Worm (Caenorhabditis elegans) whole organism, late embryonic: ENCODE results near the gene C01G5.3.

Source experiments
- F13H6.1 ChIP-seq: sonication (generic microtip); optimal IDR thresholded peaks from 2 replicates; lab custom pipeline; 2016; ENCODE audit warnings: missing genetic modification characterization, missing compliant biosample characterization
- K02D7.2 ChIP-seq: sonication (generic microtip); optimal IDR thresholded peaks from 2 replicates; lab custom pipeline; 2017; ENCODE audit warnings: mild to moderate bottlenecking, missing genetic modification characterization, missing compliant biosample characterization
- T23F11.4 ChIP-seq: fragments of 200-800 bp; sonication (Bioruptor generic); optimal IDR thresholded peaks from 2 replicates; lab custom pipeline; 2018; ENCODE audit warnings: mild to moderate bottlenecking, missing genetic modification characterization, missing compliant biosample characterization
- Y22D7AL.16 ChIP-seq: sonication (generic microtip); optimal IDR thresholded peaks from 2 replicates; lab custom pipeline; 2016; ENCODE audit warnings: missing genetic modification characterization, missing compliant biosample characterization
- ahr-1 ChIP-seq: sonication (generic microtip); optimal IDR thresholded peaks from 2 replicates; lab custom pipeline; 2016; ENCODE audit warnings: missing genetic modification characterization, missing compliant biosample characterization
- ama-1 ChIP-seq: fragments of 150-350 bp; optimal IDR thresholded peaks from 2 replicates; lab custom pipeline; 2014
- ceh-14 ChIP-seq: sonication (generic microtip); optimal IDR thresholded peaks from 2 replicates; lab custom pipeline; 2016; ENCODE audit warnings: missing genotype, missing genetic modification characterization, missing compliant biosample characterization
- ceh-18 ChIP-seq: sonication (generic microtip); optimal IDR thresholded peaks from 2 replicates; lab custom pipeline; 2016; ENCODE audit warnings: missing genetic modification characterization, missing compliant biosample characterization
- ceh-2 ChIP-seq: sonication (generic microtip); optimal IDR thresholded peaks from 2 replicates; lab custom pipeline; 2016; ENCODE audit warnings: missing genotype, missing genetic modification characterization, missing compliant biosample characterization
- ceh-22 ChIP-seq: sonication (generic microtip); optimal IDR thresholded peaks from 2 replicates; lab custom pipeline; 2017; ENCODE audit warnings: missing biosample characterization, missing genetic modification characterization
- ceh-24 ChIP-seq: sonication (generic microtip); optimal IDR thresholded peaks from 2 replicates; lab custom pipeline; 2016; ENCODE audit warnings: mild to moderate bottlenecking, missing genetic modification characterization, missing compliant biosample characterization
- ceh-34 ChIP-seq: sonication (generic microtip); optimal IDR thresholded peaks from 2 replicates; lab custom pipeline; 2016; ENCODE audit warnings: mild to moderate bottlenecking, missing genetic modification characterization, missing compliant biosample characterization
- ceh-45 ChIP-seq: fragments of 200-800 bp; sonication (Bioruptor generic); IDR thresholded peaks from 2 replicates; pipeline ENCODE4 v1.3.6; 2022; ENCODE audit warnings: missing genetic modification reagents, missing genetic modification characterization, missing compliant biosample characterization
- ceh-6 ChIP-seq: fragments of 200-800 bp; sonication (Bioruptor generic); optimal IDR thresholded peaks from 2 replicates; lab custom pipeline; 2018; ENCODE audit warnings: mild to moderate bottlenecking, missing genetic modification characterization, missing compliant biosample characterization
- dmd-4 ChIP-seq: sonication (generic microtip); optimal IDR thresholded peaks from 2 replicates; lab custom pipeline; 2016; ENCODE audit warnings: borderline replicate concordance, missing genetic modification characterization, missing compliant biosample characterization
- dve-1 ChIP-seq: sonication (generic microtip); optimal IDR thresholded peaks from 2 replicates; lab custom pipeline; 2017; ENCODE audit warnings: antibody characterized with exemption, mild to moderate bottlenecking, missing genetic modification characterization, missing compliant biosample characterization
- elt-2 ChIP-seq: sonication (generic microtip); optimal IDR thresholded peaks from 2 replicates; lab custom pipeline; 2016; ENCODE audit warnings: missing genetic modification reagents, missing genetic modification characterization, missing compliant biosample characterization
- fkh-6 ChIP-seq: sonication (generic microtip); optimal IDR thresholded peaks from 2 replicates; lab custom pipeline; 2016; ENCODE audit warnings: missing genetic modification characterization, missing compliant biosample characterization
- gmeb-2 ChIP-seq: sonication (generic microtip); optimal IDR thresholded peaks from 2 replicates; lab custom pipeline; 2016; ENCODE audit warnings: missing genetic modification characterization, inconsistent platforms, missing compliant biosample characterization
- hlh-30 ChIP-seq: sonication (generic microtip); optimal IDR thresholded peaks from 2 replicates; lab custom pipeline; 2017; ENCODE audit warnings: antibody characterized with exemption, missing genetic modification characterization, missing compliant biosample characterization; ENCODE audit not compliant: insufficient read depth
- odd-2 ChIP-seq: sonication (generic microtip); optimal IDR thresholded peaks from 2 replicates; lab custom pipeline; 2017; ENCODE audit warnings: antibody characterized with exemption, mild to moderate bottlenecking, missing genetic modification characterization, missing compliant biosample characterization
- pag-3 ChIP-seq: sonication (generic microtip); optimal IDR thresholded peaks from 2 replicates; lab custom pipeline; 2016; ENCODE audit warnings: missing compliant biosample characterization, missing genetic modification characterization, borderline replicate concordance
- pat-9 ChIP-seq: fragments of 200-800 bp; sonication (Bioruptor generic); optimal IDR thresholded peaks from 2 replicates; lab custom pipeline; 2018; ENCODE audit warnings: mild to moderate bottlenecking, missing genetic modification characterization, moderate library complexity, missing compliant biosample characterization
- pax-1 ChIP-seq: fragments of 150-350 bp; optimal IDR thresholded peaks from 2 replicates; lab custom pipeline; 2014; ENCODE audit warnings: missing biosample characterization, missing genetic modification characterization
- pha-2 ChIP-seq: sonication (generic microtip); optimal IDR thresholded peaks from 2 replicates; lab custom pipeline; 2017; ENCODE audit warnings: mild to moderate bottlenecking, missing genetic modification characterization, missing compliant biosample characterization
- pha-4 ChIP-seq: fragments of 150-350 bp; optimal IDR thresholded peaks from 2 replicates; lab custom pipeline; 2018; ENCODE audit warnings: missing biosample characterization, missing genetic modification reagents, missing genetic modification characterization
- pqm-1 ChIP-seq: sonication (generic microtip); optimal IDR thresholded peaks from 2 replicates; lab custom pipeline; 2016; ENCODE audit warnings: missing genetic modification characterization, missing compliant biosample characterization
- ref-2 ChIP-seq: sonication (generic microtip); optimal IDR thresholded peaks from 2 replicates; lab custom pipeline; 2016; ENCODE audit warnings: missing genetic modification characterization, missing compliant biosample characterization
- rnt-1 ChIP-seq: sonication (generic microtip); optimal IDR thresholded peaks from 2 replicates; lab custom pipeline; 2016; ENCODE audit warnings: missing genetic modification characterization, missing compliant biosample characterization
- syd-9 ChIP-seq: sonication (generic microtip); optimal IDR thresholded peaks from 2 replicates; lab custom pipeline; 2016; ENCODE audit warnings: mild to moderate bottlenecking, missing genetic modification characterization, moderate library complexity, missing compliant biosample characterization
- tbx-2 ChIP-seq: sonication (generic microtip); optimal IDR thresholded peaks from 2 replicates; lab custom pipeline; 2016; ENCODE audit warnings: missing genetic modification characterization, missing compliant biosample characterization
- tbx-7 ChIP-seq: sonication (generic microtip); optimal IDR thresholded peaks from 2 replicates; lab custom pipeline; 2016; ENCODE audit warnings: missing genotype, missing genetic modification characterization, missing compliant biosample characterization
- ttx-3 ChIP-seq: sonication (generic microtip); optimal IDR thresholded peaks from 2 replicates; lab custom pipeline; 2016; ENCODE audit warnings: missing genetic modification reagents, missing genetic modification characterization, missing compliant biosample characterization
- unc-3 ChIP-seq, 2 experiments: fragments of 200-800 bp in 1 of 2; sonication (Bioruptor generic) in 1 of 2; sonication (generic microtip) in 1 of 2; conservative IDR thresholded peaks in 1 of 2; optimal IDR thresholded peaks in 1 of 2; 2 replicates each; pipeline versions ENCODE4 v1.3.6 to Lab custom; 2016 to 2022; ENCODE audit warnings: missing compliant biosample characterization in 2 of 2, missing genetic modification characterization in 2 of 2, missing genetic modification reagents in 1 of 2
- unc-42 ChIP-seq: sonication (generic microtip); optimal IDR thresholded peaks from 2 replicates; lab custom pipeline; 2016; ENCODE audit warnings: missing genotype, missing genetic modification characterization, missing compliant biosample characterization
- unc-55 ChIP-seq: sonication (generic microtip); optimal IDR thresholded peaks from 2 replicates; lab custom pipeline; 2017; ENCODE audit warnings: missing biosample characterization, missing genetic modification reagents, missing genetic modification characterization
- unc-86 ChIP-seq: sonication (generic microtip); optimal IDR thresholded peaks from 2 replicates; lab custom pipeline; 2016; ENCODE audit warnings: missing genetic modification characterization, missing compliant biosample characterization
- zip-5 ChIP-seq: sonication (generic microtip); optimal IDR thresholded peaks from 2 replicates; lab custom pipeline; 2016; ENCODE audit warnings: missing genetic modification characterization, missing compliant biosample characterization
- ztf-16 ChIP-seq: sonication (generic microtip); optimal IDR thresholded peaks from 2 replicates; lab custom pipeline; 2017; ENCODE audit warnings: missing genetic modification characterization, missing compliant biosample characterization

Gene C01G5.3

ce11 chrIV:6496103-6496502 lies 39.9 kb upstream of the C01G5.3 start:
- TF ChIP-seq Y22D7AL.16 (tag; lab: Kevin White, UChicago) = no peak
- TF ChIP-seq ceh-24 (tag; lab: Kevin White, UChicago) = no peak
- TF ChIP-seq pha-4 (tag; lab: Kevin White, UChicago) = no peak
- no peak for TF ChIP-seq unc-42 (tag; lab: Kevin White, UChicago)

- TF ChIP-seq pha-4 (tag; lab: Kevin White, UChicago) = no peak
- TF ChIP-seq ztf-16 = no peak
- TF ChIP-seq pat-9 (tag; lab: Kevin White, UChicago) = no peak
- TF ChIP-seq tbx-7 = no peak
- no peak for TF ChIP-seq ref-2 (tag; lab: Kevin White, UChicago)
- no peak for TF ChIP-seq unc-55 (GFP tag; lab: Kevin White, UChicago)
- TF ChIP-seq odd-2 (tag; lab: Kevin White, UChicago) = no peak
- TF ChIP-seq ahr-1 (tag; lab: Kevin White, UChicago) = no peak
- TF ChIP-seq gmeb-2 (tag; lab: Kevin White, UChicago) = no peak
- no peak for TF ChIP-seq ceh-2 (tag; lab: Kevin White, UChicago)
- no peak for TF ChIP-seq ceh-6 (GFP tag; lab: Kevin White, UChicago)
Measured at ce11 chrIV:6500433-6500832, 35.6 kb upstream of the C01G5.3 start.

DNA sequence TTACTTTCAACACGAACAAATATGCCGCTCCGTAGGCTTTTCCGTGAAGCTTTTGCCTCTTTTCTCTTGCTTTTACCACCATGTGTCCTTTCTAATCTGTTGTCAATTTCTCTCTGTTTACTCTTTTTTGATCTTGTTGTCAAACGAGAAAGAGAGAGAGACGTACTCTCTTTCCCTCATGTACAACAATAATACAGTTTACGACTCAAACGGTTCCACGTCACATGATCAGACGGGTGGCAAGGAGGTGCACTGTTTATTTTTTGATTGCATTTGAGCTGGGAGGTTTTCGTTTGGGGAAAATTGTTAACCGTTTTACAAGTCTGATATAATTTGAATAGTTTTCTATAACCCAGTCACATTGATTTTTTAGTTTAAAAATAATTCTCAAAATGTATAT lies 35.2 kb upstream of the C01G5.3 start:
- TF ChIP-seq ceh-18 (tag; lab: Kevin White, UChicago) = peak; percentile 27
- no peak for TF ChIP-seq pqm-1 (tag; lab: Kevin White, UChicago)
- no peak for TF ChIP-seq syd-9 (tag; lab: Kevin White, UChicago)
- TF ChIP-seq hlh-30 (tag; lab: Kevin White, UChicago) = peak; percentile 39
- TF ChIP-seq dve-1 (tag; lab: Kevin White, UChicago) = peak; percentile 44

- TF ChIP-seq Y22D7AL.16 (tag; lab: Kevin White, UChicago) (no peak), elt-2 (tag; lab: Kevin White, UChicago) (peak; percentile 26)
Measured at ce11 chrIV:6502725-6503124, 33.3 kb upstream of the C01G5.3 start.

DNA sequence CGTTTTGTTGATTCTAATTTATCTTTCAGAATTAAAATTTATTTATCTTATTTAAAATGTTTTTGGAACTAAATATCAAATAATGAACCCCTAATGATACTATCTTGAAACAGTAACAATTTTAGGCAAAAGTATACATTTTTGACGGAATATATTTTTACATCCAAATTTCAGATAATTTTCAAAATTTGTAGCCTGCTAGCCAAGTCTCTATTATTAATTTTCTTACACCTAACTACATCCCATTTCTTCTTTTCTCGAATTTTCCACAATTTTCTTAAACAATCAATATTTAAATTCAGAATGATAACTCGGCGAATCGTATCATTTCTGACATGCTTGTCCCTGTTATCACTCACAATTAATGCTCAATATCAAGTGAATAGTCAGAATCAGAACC lies 29.6 kb upstream of the C01G5.3 start, which contains the start of gene pqn-89:
TSS of gene pqn-89 (plus strand) at position 301 of the 400 bp plus-strand sequence.
- TF ChIP-seq F13H6.1 (tag; lab: Kevin White, UChicago) = no peak
- no peak for TF ChIP-seq tbx-7
- TF ChIP-seq T23F11.4 (GFP tag; lab: Kevin White, UChicago) = no peak
- no peak for TF ChIP-seq pqm-1 (tag; lab: Kevin White, UChicago)
- no peak for TF ChIP-seq rnt-1 (tag; lab: Kevin White, UChicago)
- no peak for TF ChIP-seq pat-9 (tag; lab: Kevin White, UChicago)
- no peak for TF ChIP-seq hlh-30 (tag; lab: Kevin White, UChicago)
- TF ChIP-seq pax-1 (tag; lab: Kevin White, UChicago) = no peak
- no peak for TF ChIP-seq unc-3 (GFP tag; conservative IDR thresholded peaks at IDR 0.05; lab: Robert Waterston, UW)
- TF ChIP-seq unc-3 (tag; optimal IDR thresholded peaks at IDR 0.05; lab: Kevin White, UChicago) = no peak
- no peak for TF ChIP-seq ttx-3 (tag; lab: Kevin White, UChicago)
- TF ChIP-seq, all 69 proteins: peak for 0

ce11 chrIV:6511767-6512166 lies 24.2 kb upstream of the C01G5.3 start:
- TF ChIP-seq ceh-18 (tag; lab: Kevin White, UChicago) (no peak), ahr-1 (tag; lab: Kevin White, UChicago) (no peak), K02D7.2 (tag; lab: Kevin White, UChicago) (no peak), unc-3 (GFP tag; conservative IDR thresholded peaks at IDR 0.05; lab: Robert Waterston, UW) (no peak), unc-3 (tag; optimal IDR thresholded peaks at IDR 0.05; lab: Kevin White, UChicago) (no peak), ceh-45 (GFP tag; lab: Robert Waterston, UW) (no peak), pax-1 (tag; lab: Kevin White, UChicago) (no peak), ama-1 (lab: Kevin White, UChicago) (no peak), ceh-6 (GFP tag; lab: Kevin White, UChicago) (no peak), dmd-4 (tag; lab: Kevin White, UChicago) (no peak), pqm-1 (tag; lab: Kevin White, UChicago) (no peak), pha-2 (tag; lab: Kevin White, UChicago) (no peak), pag-3 (tag; lab: Kevin White, UChicago) (no peak), unc-86 (tag; lab: Kevin White, UChicago) (no peak), zip-5 (tag; lab: Kevin White, UChicago) (no peak), tbx-2 (tag; lab: Kevin White, UChicago) (no peak), ceh-22 (tag; lab: Kevin White, UChicago) (no peak), ceh-34 (tag; lab: Kevin White, UChicago) (no peak), ceh-14 (no peak), fkh-6 (tag; lab: Kevin White, UChicago) (no peak)
